Worm (Caenorhabditis elegans) whole organism, early embryonic: ENCODE results near the gene grd-6.

Source experiments
- F13C5.2 ChIP-seq: sonication (generic microtip); optimal IDR thresholded peaks from 2 replicates; lab custom pipeline; 2017; ENCODE audit warnings: mild to moderate bottlenecking, missing genetic modification characterization, inconsistent platforms, missing compliant biosample characterization
- ama-1 ChIP-seq: fragments of 150-350 bp; optimal IDR thresholded peaks from 2 replicates; lab custom pipeline; 2014
- ceh-13 ChIP-seq: fragments of 200-800 bp; sonication (Bioruptor generic); optimal IDR thresholded peaks from 2 replicates; lab custom pipeline; 2018; ENCODE audit warnings: mild to moderate bottlenecking, missing genetic modification characterization, missing compliant biosample characterization
- ets-7 ChIP-seq: sonication (generic microtip); optimal IDR thresholded peaks from 2 replicates; lab custom pipeline; 2016; ENCODE audit warnings: missing genotype, missing genetic modification characterization, missing compliant biosample characterization
- flt-1 ChIP-seq: fragments of 200-800 bp; sonication (Bioruptor generic); IDR thresholded peaks from 2 replicates; pipeline ENCODE4 v1.3.6; 2022; ENCODE audit warnings: missing genetic modification characterization, missing compliant biosample characterization
- hmbx-1 ChIP-seq: sonication (generic microtip); optimal IDR thresholded peaks from 2 replicates; lab custom pipeline; 2016; ENCODE audit warnings: mild to moderate bottlenecking, missing genetic modification characterization, missing compliant biosample characterization
- scrt-1 ChIP-seq: fragments of 200-800 bp; sonication (Bioruptor generic); IDR thresholded peaks from 2 replicates; pipeline ENCODE4 v1.3.6; 2022; ENCODE audit warnings: missing genetic modification characterization, missing compliant biosample characterization
- tra-4 ChIP-seq: sonication (generic microtip); optimal IDR thresholded peaks from 2 replicates; lab custom pipeline; 2017; ENCODE audit warnings: missing genetic modification characterization, missing compliant biosample characterization

DNA sequence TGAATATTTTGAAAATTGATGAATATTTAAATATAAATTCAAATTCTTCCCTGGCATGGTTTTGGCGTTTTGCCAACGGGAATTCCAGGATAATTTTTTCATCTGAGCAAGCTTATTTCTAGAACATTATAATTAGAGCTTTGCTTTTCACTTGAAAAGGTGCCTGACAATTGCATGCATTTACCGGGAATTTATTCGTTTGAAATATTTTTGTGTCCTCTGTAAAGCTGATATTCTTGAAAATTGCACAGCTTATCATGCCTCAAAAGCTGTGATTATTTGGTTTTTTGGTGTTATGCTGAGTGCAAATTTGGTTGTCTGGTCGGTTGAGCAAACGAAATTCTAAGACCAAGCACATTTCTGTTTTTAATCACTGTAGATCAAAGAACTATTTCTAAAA lies 38.7 kb downstream of the grd-6 start:
- no peak for TF ChIP-seq ama-1
- TF ChIP-seq flt-1 (GFP tag; lab: Robert Waterston, UW) = no peak
- TF ChIP-seq ceh-13 (GFP tag; lab: Kevin White, UChicago) = no peak
- no peak for TF ChIP-seq F13C5.2 (tag; lab: Kevin White, UChicago)
- no peak for TF ChIP-seq hmbx-1 (tag; lab: Kevin White, UChicago)
- no peak for TF ChIP-seq tra-4 (tag; lab: Kevin White, UChicago)
- TF ChIP-seq ets-7 (tag; lab: Kevin White, UChicago) = no peak
- TF ChIP-seq scrt-1 = no peak
